Worm (Caenorhabditis elegans): Measurements from ENCODE around the gene F52E1.5.

- TF ChIP-seq mdl-1 (tag; optimal IDR thresholded peaks at IDR 0.05) (no peak), egl-27 (tag; optimal IDR thresholded peaks at IDR 0.05) (no peak), ztf-4 (tag; optimal IDR thresholded peaks at IDR 0.05) (no peak), ceh-82 (tag; optimal IDR thresholded peaks at IDR 0.05) (no peak), skn-1 (tag; optimal IDR thresholded peaks at IDR 0.05) (no peak), ztf-11 (tag; optimal IDR thresholded peaks at IDR 0.05) (no peak)
Observed at ce11 chrV:8417271-8417670, 38.0 kb downstream of the F52E1.5 start.

All from whole organism, L3 larva.